Fruit fly (Drosophila melanogaster): ENCODE data around the gene CG15628.

CG15628 gene

dm6 chr2L:4852605-4853102 lies 31.1 kb downstream of the CG15628 start, which contains the start of gene smog (continued):
- TF ChIP-seq grn (GFP tag; optimal IDR thresholded peaks at IDR 0.05) = peak; percentile 51
- TF ChIP-seq CG8924 (tag; optimal IDR thresholded peaks at IDR 0.05) = no peak
- peak; percentile 8; the same call in 1 of the 2 replicates for TF ChIP-seq Bgb (GFP tag; IDR thresholded peaks at IDR 0.05; ENCODE audit: partially characterized antibody)
- TF ChIP-seq Jarid2 (GFP tag; optimal IDR thresholded peaks at IDR 0.05) = peak; percentile 10
- TF ChIP-seq NfI (GFP tag; optimal IDR thresholded peaks at IDR 0.05) = no peak
- TF ChIP-seq salm (tag; optimal IDR thresholded peaks at IDR 0.05) = no peak
- no peak for TF ChIP-seq CG43689 (GFP tag; IDR thresholded peaks at IDR 0.05)
- no peak for TF ChIP-seq sd (tag; optimal IDR thresholded peaks at IDR 0.05)
- TF ChIP-seq CG2202 (tag; optimal IDR thresholded peaks at IDR 0.05) = no peak
- no peak for TF ChIP-seq Gug (GFP tag; IDR thresholded peaks at IDR 0.05)
- no peak for TF ChIP-seq Dfd (GFP tag; optimal IDR thresholded peaks at IDR 0.05)
- no peak for TF ChIP-seq org-1 (GFP tag; optimal IDR thresholded peaks at IDR 0.05)
- peak in 1 of 2 experiments; percentile 2 for TF ChIP-seq Trl (optimal IDR thresholded peaks at IDR 0.05)
- no peak for TF ChIP-seq Trl (GFP tag; optimal IDR thresholded peaks at IDR 0.05)
- no peak for TF ChIP-seq TFAM (GFP tag; optimal IDR thresholded peaks at IDR 0.05)
- no peak for TF ChIP-seq CG3847 (GFP tag; IDR thresholded peaks at IDR 0.05)
- no peak for TF ChIP-seq CG3838 (GFP tag; optimal IDR thresholded peaks at IDR 0.05)
- TF ChIP-seq dan (GFP tag; IDR thresholded peaks at IDR 0.05) = no peak
- peak; percentile 11 for TF ChIP-seq scrt (GFP tag; optimal IDR thresholded peaks at IDR 0.05)
- 0 out of 2 replicates have a peak, but pooled peaks have one; percentile 5 for TF ChIP-seq amos (GFP tag; IDR thresholded peaks at IDR 0.05; ENCODE audit: partially characterized antibody)
- no peak for TF ChIP-seq rib (GFP tag; IDR thresholded peaks at IDR 0.05)
- no peak for TF ChIP-seq CG17328 (GFP tag; IDR thresholded peaks at IDR 0.05)
- no peak for TF ChIP-seq dimm (GFP tag; IDR thresholded peaks at IDR 0.05)
- TF ChIP-seq tx (GFP tag; optimal IDR thresholded peaks at IDR 0.05) = no peak
- no peak for TF ChIP-seq CG8765 (GFP tag; IDR thresholded peaks at IDR 0.05)
- TF ChIP-seq CG14860 (GFP tag; IDR thresholded peaks at IDR 0.05; ENCODE audit: partially characterized antibody) = no peak
- no peak for TF ChIP-seq sens-2 (GFP tag; IDR thresholded peaks at IDR 0.05)
- TF ChIP-seq CG4820 (GFP tag; optimal IDR thresholded peaks at IDR 0.05) = no peak

dm6 chr2L:4854822-4855221 lies 33.2 kb downstream of the CG15628 start:
- no peak for TF ChIP-seq Hr78 (GFP tag; optimal IDR thresholded peaks at IDR 0.05)
- peak; percentile 2 for TF ChIP-seq CoRest (tag; optimal IDR thresholded peaks at IDR 0.05)
- no peak for TF ChIP-seq crol (GFP tag; IDR thresholded peaks at IDR 0.05)
- TF ChIP-seq CG6254 (GFP tag; optimal IDR thresholded peaks at IDR 0.05) = no peak
- peak; percentile 15 for TF ChIP-seq Blimp-1 (GFP tag; optimal IDR thresholded peaks at IDR 0.05)
- TF ChIP-seq Hmr (GFP tag; optimal IDR thresholded peaks at IDR 0.05) = peak; percentile 12
- no peak for TF ChIP-seq wek (GFP tag; optimal IDR thresholded peaks at IDR 0.05)
- no peak for TF ChIP-seq Deaf1 (tag; optimal IDR thresholded peaks at IDR 0.05)
- no peak for TF ChIP-seq Mad (GFP tag; optimal IDR thresholded peaks at IDR 0.05)
- TF ChIP-seq Aef1 (GFP tag; IDR thresholded peaks at IDR 0.05) = no peak
- no peak for TF ChIP-seq Sry-β (GFP tag; optimal IDR thresholded peaks at IDR 0.05)
- no peak for TF ChIP-seq chif (GFP tag; optimal IDR thresholded peaks at IDR 0.05)
- no peak for TF ChIP-seq ewg (GFP tag; optimal IDR thresholded peaks at IDR 0.05)
- no peak for TF ChIP-seq caup (GFP tag; optimal IDR thresholded peaks at IDR 0.05; ENCODE audit: severe bottlenecking)
- no peak for TF ChIP-seq YL-1 (GFP tag; optimal IDR thresholded peaks at IDR 0.05)
- TF ChIP-seq bsh (GFP tag; optimal IDR thresholded peaks at IDR 0.05) = peak in 1 of 2 experiments; percentile 5
- no peak for TF ChIP-seq CG17612 (GFP tag; IDR thresholded peaks at IDR 0.05)
- TF ChIP-seq CG2889 (GFP tag; IDR thresholded peaks at IDR 0.05) = 0 out of 3 replicates have a peak, but pooled peaks have one; percentile 9
- no peak for TF ChIP-seq tin (GFP tag; optimal IDR thresholded peaks at IDR 0.05)
- no peak for TF ChIP-seq Atf3 (GFP tag; optimal IDR thresholded peaks at IDR 0.05)
- no peak for TF ChIP-seq zen (tag; optimal IDR thresholded peaks at IDR 0.05)
- 0 out of 2 replicates have a peak, but pooled peaks have one; percentile 23 for TF ChIP-seq Ada2b (GFP tag; IDR thresholded peaks at IDR 0.05)
- TF ChIP-seq Atf6 (GFP tag; IDR thresholded peaks at IDR 0.05) = no peak
- no peak for TF ChIP-seq Jarid2 (GFP tag; optimal IDR thresholded peaks at IDR 0.05)
